Fruit fly (Drosophila melanogaster) whole organism, embryonic: ENCODE measurements around the gene Larp7.
A peak's percentile ranks its signal among the peaks of the same experiment; 100 is the strongest.

Experiments used
- Asciz ChIP-seq: fragments of 200-800 bp; sonication (Bioruptor generic); optimal IDR thresholded peaks from 2 replicates; lab custom pipeline; 2017; ENCODE audit warnings: missing biosample characterization, mild to moderate bottlenecking, missing genetic modification characterization, missing genetic modification reagents
- BEAF-32 ChIP-seq: fragments of 200-800 bp; sonication (Bioruptor generic); optimal IDR thresholded peaks from 3 replicates; lab custom pipeline; 2017; ENCODE audit warnings: missing biosample characterization, missing genetic modification characterization, mild to moderate bottlenecking, moderate library complexity, missing genetic modification reagents
- Bdp1 ChIP-seq: fragments of 200-800 bp; sonication (Bioruptor generic); optimal IDR thresholded peaks from 3 replicates; lab custom pipeline; 2016; ENCODE audit warnings: missing biosample characterization, missing genetic modification characterization
- Blimp-1 ChIP-seq: fragments of 200-800 bp; sonication (Bioruptor generic); optimal IDR thresholded peaks from 3 replicates; lab custom pipeline; 2018; ENCODE audit warnings: missing biosample characterization, missing genetic modification characterization, mild to moderate bottlenecking, moderate library complexity, missing genetic modification reagents
- Bteb2 ChIP-seq: fragments of 200-800 bp; sonication (Bioruptor generic); optimal IDR thresholded peaks from 2 replicates; lab custom pipeline; 2016; ENCODE audit warnings: missing biosample characterization, missing genetic modification characterization
- CG10209 ChIP-seq: fragments of 200-800 bp; sonication (Bioruptor generic); optimal IDR thresholded peaks from 3 replicates; lab custom pipeline; 2017; ENCODE audit warnings: missing biosample characterization, mild to moderate bottlenecking, missing genetic modification characterization, missing genetic modification reagents
- CG11085 ChIP-seq: fragments of 200-800 bp; sonication (Bioruptor generic); IDR thresholded peaks from 2 replicates; pipeline ENCODE4 v1.3.6; 2022; ENCODE audit warnings: missing biosample characterization, missing genetic modification characterization
- CG11398 ChIP-seq: fragments of 200-800 bp; sonication (Bioruptor generic); optimal IDR thresholded peaks from 2 replicates; lab custom pipeline; 2016; ENCODE audit warnings: missing biosample characterization, missing genetic modification characterization
- CG12219 ChIP-seq: fragments of 200-800 bp; sonication (Bioruptor generic); optimal IDR thresholded peaks from 3 replicates; lab custom pipeline; 2018; ENCODE audit warnings: missing biosample characterization, mild to moderate bottlenecking, missing genetic modification characterization
- CG12299 ChIP-seq: fragments of 200-800 bp; sonication (Bioruptor generic); optimal IDR thresholded peaks from 2 replicates; lab custom pipeline; 2018; ENCODE audit warnings: missing biosample characterization, mild to moderate bottlenecking, missing genetic modification characterization
- CG13287 ChIP-seq: fragments of 200-800 bp; sonication (Bioruptor generic); IDR thresholded peaks from 2 replicates; pipeline ENCODE4 v1.3.6; 2022; ENCODE audit warnings: missing biosample characterization, missing genetic modification characterization; ENCODE audit not compliant: partially characterized antibody
- CG16863 ChIP-seq: fragments of 200-800 bp; sonication (Bioruptor generic); optimal IDR thresholded peaks from 3 replicates; lab custom pipeline; 2016; ENCODE audit warnings: missing biosample characterization, missing genetic modification characterization
- CG30020 ChIP-seq: fragments of 200-800 bp; optimal IDR thresholded peaks from 2 replicates; lab custom pipeline; 2019; ENCODE audit warnings: missing biosample characterization, mild to moderate bottlenecking, missing genetic modification characterization, moderate library complexity
- CG3407 ChIP-seq: fragments of 200-800 bp; sonication (Bioruptor generic); optimal IDR thresholded peaks from 2 replicates; lab custom pipeline; 2018; ENCODE audit warnings: missing biosample characterization, mild to moderate bottlenecking, missing genetic modification characterization
- CG3847 ChIP-seq: fragments of 200-800 bp; sonication (Bioruptor generic); IDR thresholded peaks from 2 replicates; pipeline ENCODE4 v1.3.6; 2022; ENCODE audit warnings: missing biosample characterization, missing genetic modification characterization
- CG4328 ChIP-seq: fragments of 200-800 bp; sonication (Bioruptor generic); optimal IDR thresholded peaks from 3 replicates; lab custom pipeline; 2017; ENCODE audit warnings: missing biosample characterization, missing genetic modification reagents, missing genetic modification characterization
- CG6272 ChIP-seq: fragments of 200-800 bp; sonication (Bioruptor generic); IDR thresholded peaks from 2 replicates; pipeline ENCODE4 v1.3.6; 2022; ENCODE audit warnings: missing biosample characterization, missing genetic modification characterization
- CG9609 ChIP-seq: fragments of 200-800 bp; sonication (Bioruptor generic); optimal IDR thresholded peaks from 3 replicates; lab custom pipeline; 2016; ENCODE audit warnings: missing biosample characterization, missing genetic modification characterization
- CrebB ChIP-seq: fragments of 200-800 bp; sonication (Bioruptor generic); optimal IDR thresholded peaks from 3 replicates; lab custom pipeline; 2018; ENCODE audit warnings: missing biosample characterization, mild to moderate bottlenecking, missing genetic modification characterization
- Ets97D ChIP-seq: fragments of 200-800 bp; sonication (Bioruptor generic); optimal IDR thresholded peaks from 3 replicates; lab custom pipeline; 2016; ENCODE audit warnings: missing biosample characterization, missing genetic modification characterization
- GATAe ChIP-seq: fragments of 200-800 bp; sonication (Bioruptor generic); conservative IDR thresholded peaks from 2 replicates; pipeline ENCODE4 v1.3.6; 2022; ENCODE audit warnings: missing biosample characterization, missing genetic modification characterization
- HmgD ChIP-seq: fragments of 200-800 bp; sonication (Bioruptor generic); optimal IDR thresholded peaks from 3 replicates; lab custom pipeline; 2016; ENCODE audit warnings: missing biosample characterization, missing genetic modification characterization
- HmgZ ChIP-seq: fragments of 200-800 bp; sonication (Bioruptor generic); optimal IDR thresholded peaks from 2 replicates; lab custom pipeline; 2018; ENCODE audit warnings: missing biosample characterization, mild to moderate bottlenecking, missing genetic modification characterization
- Mad ChIP-seq: fragments of 200-800 bp; sonication (Bioruptor generic); optimal IDR thresholded peaks from 2 replicates; lab custom pipeline; 2016; ENCODE audit warnings: missing biosample characterization, missing genetic modification characterization
- Med ChIP-seq: fragments of 200-800 bp; sonication (Bioruptor generic); peaks from one replicate; lab custom pipeline; 2016; ENCODE audit warnings: missing biosample characterization, missing genetic modification characterization, mild to moderate bottlenecking, inconsistent platforms, moderate library complexity
- Mes4 ChIP-seq: fragments of 200-800 bp; sonication (Bioruptor generic); optimal IDR thresholded peaks from 2 replicates; lab custom pipeline; 2016; ENCODE audit warnings: missing biosample characterization, missing genetic modification characterization
- NC2β ChIP-seq: fragments of 200-800 bp; sonication (Bioruptor generic); optimal IDR thresholded peaks from 2 replicates; lab custom pipeline; 2016; ENCODE audit warnings: missing biosample characterization, missing genetic modification characterization
- NK7.1 ChIP-seq: fragments of 200-800 bp; sonication (Bioruptor generic); optimal IDR thresholded peaks from 3 replicates; lab custom pipeline; 2016; ENCODE audit warnings: missing biosample characterization, missing genetic modification characterization
- Nf-YB ChIP-seq: fragments of 200-800 bp; sonication (Bioruptor generic); optimal IDR thresholded peaks from 3 replicates; lab custom pipeline; 2019; ENCODE audit warnings: missing biosample characterization, mild to moderate bottlenecking, missing genetic modification characterization, moderate library complexity
- Poxn ChIP-seq: fragments of 200-800 bp; sonication (Bioruptor generic); IDR thresholded peaks from 2 replicates; pipeline ENCODE4 v1.3.6; 2022; ENCODE audit warnings: missing biosample characterization, missing genetic modification characterization
- Rx ChIP-seq: fragments of 200-800 bp; sonication (Bioruptor generic); IDR thresholded peaks from 2 replicates; pipeline ENCODE4 v1.3.6; 2022; ENCODE audit warnings: missing biosample characterization, missing genetic modification characterization
- Sin3A ChIP-seq: fragments of >200 bp; optimal IDR thresholded peaks from 2 replicates; lab custom pipeline; 2018
- Sry-δ ChIP-seq: fragments of 200-800 bp; sonication (Bioruptor generic); optimal IDR thresholded peaks from 2 replicates; lab custom pipeline; 2016; ENCODE audit warnings: missing biosample characterization, missing genetic modification characterization
- Stat92E ChIP-seq, 3 experiments: fragments of >200 bp in 2 of 3; fragments of 200-800 bp in 1 of 3; sonication (Bioruptor generic) in 1 of 3; optimal IDR thresholded peaks; 2 replicates each; lab custom pipeline; 2017 to 2019; ENCODE audit warnings: missing biosample characterization in 3 of 3, missing genetic modification characterization in 3 of 3, mild to moderate bottlenecking in 1 of 3, moderate library complexity in 1 of 3
- Trl ChIP-seq, 3 experiments: fragments of >200 bp in 2 of 3; fragments of 200-800 bp in 1 of 3; sonication (Bioruptor generic) in 1 of 3; optimal IDR thresholded peaks; 2 replicates in 1 of 3; 3 replicates in 2 of 3; lab custom pipeline; 2016 to 2017; ENCODE audit warnings: missing biosample characterization in 1 of 3, missing genetic modification characterization in 1 of 3
- ab ChIP-seq: fragments of 200-800 bp; sonication (Bioruptor generic); optimal IDR thresholded peaks from 2 replicates; lab custom pipeline; 2016; ENCODE audit warnings: missing biosample characterization, missing genetic modification characterization
- az2 ChIP-seq: fragments of 200-800 bp; sonication (Bioruptor generic); optimal IDR thresholded peaks from 3 replicates; lab custom pipeline; 2016; ENCODE audit warnings: missing biosample characterization, missing genetic modification characterization
- bcd ChIP-seq: fragments of 200-800 bp; sonication (Bioruptor generic); optimal IDR thresholded peaks from 2 replicates; lab custom pipeline; 2017; ENCODE audit warnings: missing biosample characterization, mild to moderate bottlenecking, missing genetic modification characterization
- bigmax ChIP-seq: fragments of 200-800 bp; sonication (Bioruptor generic); optimal IDR thresholded peaks from 2 replicates; lab custom pipeline; 2018; ENCODE audit warnings: missing biosample characterization, mild to moderate bottlenecking, missing genetic modification characterization
- cato ChIP-seq: fragments of 200-800 bp; sonication (Bioruptor generic); optimal IDR thresholded peaks from 2 replicates; lab custom pipeline; 2016; ENCODE audit warnings: missing biosample characterization, missing genetic modification characterization, borderline replicate concordance
- ems ChIP-seq: fragments of 200-800 bp; sonication (Bioruptor generic); optimal IDR thresholded peaks from 3 replicates; lab custom pipeline; 2016; ENCODE audit warnings: missing biosample characterization, missing genetic modification characterization
- fd102C ChIP-seq: fragments of 200-800 bp; sonication (Bioruptor generic); optimal IDR thresholded peaks from 2 replicates; lab custom pipeline; 2018; ENCODE audit warnings: missing biosample characterization, mild to moderate bottlenecking, missing genetic modification characterization, moderate library complexity
- grau ChIP-seq: fragments of 200-800 bp; optimal IDR thresholded peaks from 3 replicates; lab custom pipeline; 2019; ENCODE audit warnings: missing biosample characterization, mild to moderate bottlenecking, missing genetic modification characterization, moderate library complexity
- gro ChIP-seq: fragments of 200-800 bp; sonication (Bioruptor generic); optimal IDR thresholded peaks from 2 replicates; lab custom pipeline; 2016; ENCODE audit warnings: missing biosample characterization, missing genetic modification characterization
- nau ChIP-seq: fragments of 200-800 bp; sonication (Bioruptor generic); optimal IDR thresholded peaks from 3 replicates; lab custom pipeline; 2017; ENCODE audit warnings: missing biosample characterization, mild to moderate bottlenecking, missing genetic modification characterization, missing genetic modification reagents
- pb ChIP-seq: fragments of 200-800 bp; sonication (Bioruptor generic); optimal IDR thresholded peaks from 3 replicates; lab custom pipeline; 2016; ENCODE audit warnings: missing biosample characterization, missing genetic modification characterization
- sc ChIP-seq, 3 experiments: fragments of >200 bp in 2 of 3; fragments of 200-800 bp in 1 of 3; sonication (Bioruptor generic) in 1 of 3; optimal IDR thresholded peaks; 2 replicates in 2 of 3; 3 replicates in 1 of 3; lab custom pipeline; 2017; ENCODE audit warnings: mild to moderate bottlenecking in 1 of 3, missing biosample characterization in 1 of 3, missing genetic modification characterization in 1 of 3, missing genetic modification reagents in 1 of 3
- slbo ChIP-seq: fragments of 200-800 bp; sonication (Bioruptor generic); IDR thresholded peaks from 2 replicates; pipeline ENCODE4 v1.3.6; 2022; ENCODE audit warnings: missing biosample characterization, missing genetic modification characterization
- stwl ChIP-seq: fragments of 200-800 bp; sonication (Bioruptor generic); optimal IDR thresholded peaks from 3 replicates; lab custom pipeline; 2018; ENCODE audit warnings: missing biosample characterization, mild to moderate bottlenecking, missing genetic modification characterization, moderate library complexity
- zfh2 ChIP-seq: fragments of 200-800 bp; sonication (Bioruptor generic); optimal IDR thresholded peaks from 2 replicates; lab custom pipeline; 2016; ENCODE audit warnings: missing biosample characterization, missing genetic modification characterization

Gene Larp7

dm6 chrX:9243417-9243884, at the start of gene Larp7, which contains the start of gene mxc (continued):
- TF ChIP-seq slbo (GFP tag; lab: Robert Waterston, UW): peak; percentile 72
- TF ChIP-seq az2: peak; percentile 48
- TF ChIP-seq grau: peak; percentile 55
- peak; percentile 2 for TF ChIP-seq Nf-YB (GFP tag; lab: Kevin White, UChicago)
- TF ChIP-seq CG11398 (GFP tag; lab: Kevin White, UChicago): no peak
- peak; percentile 33 for TF ChIP-seq CG16863
- peak; percentile 18 for TF ChIP-seq cato
- peak; percentile 59 for TF ChIP-seq CG6272 (GFP tag; lab: Robert Waterston, UW)
- TF ChIP-seq Poxn (GFP tag; lab: Robert Waterston, UW): no peak
- peak; percentile 94 for TF ChIP-seq BEAF-32
- TF ChIP-seq Mad (GFP tag; lab: Kevin White, UChicago): peak; percentile 47
- 0 out of 2 replicates have a peak, but pooled peaks have one; percentile 34 for TF ChIP-seq CG11085
- TF ChIP-seq Blimp-1: no peak
- peak; percentile 58 for TF ChIP-seq CG30020
- no peak for TF ChIP-seq NK7.1 (GFP tag; lab: Kevin White, UChicago)
- TF ChIP-seq ab (GFP tag; lab: Kevin White, UChicago): no peak
- peak; percentile 49 for TF ChIP-seq bigmax (GFP tag; lab: Kevin White, UChicago)
- peak; percentile 85 for TF ChIP-seq CG3847
- TF ChIP-seq gro (GFP tag; lab: Kevin White, UChicago): peak; percentile 81
- TF ChIP-seq pb (GFP tag; lab: Kevin White, UChicago): peak; percentile 0
- peak; percentile 93 for TF ChIP-seq Med (GFP tag; lab: Kevin White, UChicago)
- peak; percentile 98 for TF ChIP-seq Sin3A
- peak; percentile 76 for TF ChIP-seq CG9609 (GFP tag; lab: Kevin White, UChicago)
- TF ChIP-seq Stat92E (GFP tag; optimal IDR thresholded peaks at IDR 0.05; lab: Kevin White, UChicago): no peak
- TF ChIP-seq NC2β (GFP tag; lab: Kevin White, UChicago): peak; percentile 36
- peak; percentile 8 for TF ChIP-seq CG12299
- TF ChIP-seq nau: no peak
- peak; percentile 85 for TF ChIP-seq CG13287
- peak; percentile 82 for TF ChIP-seq Sry-δ (GFP tag; lab: Kevin White, UChicago)
- no peak for TF ChIP-seq Asciz (GFP tag; lab: Kevin White, UChicago)
- TF ChIP-seq ems (GFP tag; lab: Kevin White, UChicago): peak; percentile 37
- TF ChIP-seq HmgZ (tag; lab: Kevin White, UChicago): peak; percentile 77
- TF ChIP-seq Rx (GFP tag; lab: Robert Waterston, UW): no peak
- TF ChIP-seq CG12219 (GFP tag; lab: Kevin White, UChicago): no peak
- TF ChIP-seq CG10209 (GFP tag; lab: Kevin White, UChicago): peak; percentile 27
- TF ChIP-seq CG4328 (GFP tag; lab: Kevin White, UChicago): no peak
- TF ChIP-seq GATAe: no peak
- peak; percentile 40 for TF ChIP-seq Mes4 (GFP tag; lab: Kevin White, UChicago)
- peak; percentile 77 for TF ChIP-seq zfh2 (GFP tag; lab: Kevin White, UChicago)
- no peak for TF ChIP-seq Trl (optimal IDR thresholded peaks at IDR 0.05; lab: Kevin White, UChicago)
- peak; percentile 75 for TF ChIP-seq Trl (GFP tag; optimal IDR thresholded peaks at IDR 0.05; lab: Kevin White, UChicago)
- peak; percentile 49 for TF ChIP-seq bcd (GFP tag; lab: Kevin White, UChicago)
- no peak for TF ChIP-seq sc (optimal IDR thresholded peaks at IDR 0.05; lab: Kevin White, UChicago)
- TF ChIP-seq sc (GFP tag; optimal IDR thresholded peaks at IDR 0.05; lab: Kevin White, UChicago): no peak
- TF ChIP-seq CrebB (tag; lab: Kevin White, UChicago): no peak
- peak; percentile 60 for TF ChIP-seq stwl (tag; lab: Kevin White, UChicago)
- TF ChIP-seq Bteb2 (GFP tag; lab: Kevin White, UChicago): peak; percentile 53
- peak; percentile 46 for TF ChIP-seq Bdp1 (GFP tag; lab: Kevin White, UChicago)
- peak; percentile 64 for TF ChIP-seq Ets97D (GFP tag; lab: Kevin White, UChicago)
- TF ChIP-seq HmgD: peak; percentile 51
- TF ChIP-seq CG3407 (GFP tag; lab: Kevin White, UChicago): no peak
- TF ChIP-seq fd102C (GFP tag; lab: Kevin White, UChicago): peak; percentile 6
